Worm (Caenorhabditis elegans) whole organism, L2 larva: ENCODE results near the gene Y67D8C.9.

Experiments
- C34F6.9 ChIP-seq: fragments of 150-350 bp; optimal IDR thresholded peaks from 2 replicates; lab custom pipeline; 2014; ENCODE audit warnings: missing biosample characterization, missing genetic modification characterization
- ceh-16 ChIP-seq: fragments of 150-350 bp; optimal IDR thresholded peaks from 2 replicates; lab custom pipeline; 2014; ENCODE audit warnings: missing biosample characterization, missing genetic modification characterization
- ceh-82 ChIP-seq: fragments of 150-350 bp; optimal IDR thresholded peaks from 2 replicates; lab custom pipeline; 2014; ENCODE audit warnings: missing biosample characterization, missing genetic modification characterization
- dmd-4 ChIP-seq: sonication (generic microtip); optimal IDR thresholded peaks from 2 replicates; lab custom pipeline; 2017; ENCODE audit warnings: missing biosample characterization, missing genetic modification characterization
- fos-1 ChIP-seq: fragments of 150-350 bp; optimal IDR thresholded peaks from 2 replicates; lab custom pipeline; 2014; ENCODE audit warnings: missing biosample characterization, missing genetic modification characterization
- lin-13 ChIP-seq: fragments of 150-350 bp; optimal IDR thresholded peaks from 2 replicates; lab custom pipeline; 2014; ENCODE audit warnings: missing biosample characterization, missing genetic modification reagents, missing genetic modification characterization
- lsy-2 ChIP-seq, 2 experiments: fragments of 150-350 bp in 1 of 2; sonication (generic microtip) in 1 of 2; optimal IDR thresholded peaks; 2 replicates each; lab custom pipeline; 2014 to 2017; ENCODE audit warnings: missing biosample characterization in 2 of 2, missing genetic modification characterization in 2 of 2
- nhr-12 ChIP-seq: fragments of 150-350 bp; optimal IDR thresholded peaks from 2 replicates; lab custom pipeline; 2014; ENCODE audit warnings: missing biosample characterization, missing genetic modification characterization
- nhr-21 ChIP-seq: fragments of 150-350 bp; optimal IDR thresholded peaks from 2 replicates; lab custom pipeline; 2014; ENCODE audit warnings: missing biosample characterization, missing genetic modification characterization
- nhr-23 ChIP-seq: fragments of 150-350 bp; optimal IDR thresholded peaks from 2 replicates; lab custom pipeline; 2014; ENCODE audit warnings: missing biosample characterization, missing genetic modification reagents, missing genetic modification characterization
- skn-1 ChIP-seq: sonication (generic microtip); optimal IDR thresholded peaks from 2 replicates; lab custom pipeline; 2017; ENCODE audit warnings: missing biosample characterization, missing genetic modification characterization
- ztf-11 ChIP-seq: sonication (generic microtip); optimal IDR thresholded peaks from 2 replicates; lab custom pipeline; 2017; ENCODE audit warnings: missing biosample characterization, missing genetic modification characterization
- ztf-4 ChIP-seq: fragments of 150-350 bp; optimal IDR thresholded peaks from 2 replicates; lab custom pipeline; 2014; ENCODE audit warnings: missing biosample characterization, missing genetic modification characterization

DNA sequence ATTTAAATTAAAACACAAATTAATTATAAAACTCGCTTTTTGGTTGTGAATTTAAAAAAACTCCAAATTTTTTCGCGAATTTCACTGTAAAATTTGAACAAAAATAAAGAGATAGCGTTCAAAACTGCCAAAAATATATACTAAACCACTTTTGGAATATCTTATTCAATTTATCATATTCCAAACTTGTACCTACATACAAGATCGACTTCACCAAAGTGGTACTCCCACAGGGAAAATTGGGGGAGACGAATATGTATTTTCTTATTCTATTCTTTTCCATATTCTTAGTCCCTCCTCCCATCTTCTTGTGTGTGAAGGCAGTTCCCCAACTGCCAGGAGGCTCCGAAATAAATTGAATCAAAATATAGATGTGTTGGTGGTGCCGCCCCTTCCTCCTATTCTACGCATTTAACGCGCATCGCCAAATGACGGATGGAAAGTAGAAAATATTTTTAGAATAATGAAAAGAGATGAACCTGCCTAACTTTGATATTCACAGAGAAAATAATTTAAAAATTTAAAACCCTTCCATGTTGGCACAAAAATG is 9.3 kb upstream of the Y67D8C.9 start:
- TF ChIP-seq ztf-4, result no peak
- no peak for TF ChIP-seq nhr-21 (tag; lab: Kevin White, UChicago)
- no peak for TF ChIP-seq C34F6.9
- TF ChIP-seq ceh-82 (tag; lab: Kevin White, UChicago), result no peak
- no peak for TF ChIP-seq nhr-12 (tag; lab: Kevin White, UChicago)
- TF ChIP-seq skn-1 (tag; lab: Kevin White, UChicago), result no peak
- TF ChIP-seq ceh-16, result no peak
- no peak for TF ChIP-seq dmd-4 (tag; lab: Kevin White, UChicago)
- no peak for TF ChIP-seq ztf-11 (tag; lab: Kevin White, UChicago)
- TF ChIP-seq fos-1 (tag; lab: Kevin White, UChicago), result no peak
- TF ChIP-seq nhr-23 (tag; lab: Kevin White, UChicago), result no peak
- TF ChIP-seq lin-13 (GFP tag; lab: Kevin White, UChicago), result no peak
- TF ChIP-seq lsy-2 (tag; optimal IDR thresholded peaks at IDR 0.05; lab: Kevin White, UChicago), result no peak
